Worm (Caenorhabditis elegans): ENCODE results near the gene tbcc-1.

Gene tbcc-1

ce11 chrIII:2768635-2769034, 19.6 kb upstream of the tbcc-1 start, which contains the start of gene swsn-3 (continued):
- TF ChIP-seq ceh-62 (tag; optimal IDR thresholded peaks at IDR 0.05), result no peak
- peak; percentile 65 for TF ChIP-seq nhr-77 (tag; optimal IDR thresholded peaks at IDR 0.05)
- TF ChIP-seq aha-1 (tag), result no peak
- TF ChIP-seq nhr-48 (tag; optimal IDR thresholded peaks at IDR 0.05), result peak; percentile 56
- peak; percentile 78 for TF ChIP-seq unc-130 (GFP tag; optimal IDR thresholded peaks at IDR 0.05)
- TF ChIP-seq mdt-29 (GFP tag; IDR thresholded peaks at IDR 0.05), result no peak

ce11 chrIII:2769078-2769477, 19.2 kb upstream of the tbcc-1 start:
- TF ChIP-seq dpl-1 (GFP tag; optimal IDR thresholded peaks at IDR 0.05), result peak; percentile 10
- peak; percentile 78 for TF ChIP-seq aha-1 (tag)
- no peak for TF ChIP-seq zip-2 (tag; optimal IDR thresholded peaks at IDR 0.05)
- no peak for TF ChIP-seq duxl-1 (tag; optimal IDR thresholded peaks at IDR 0.05; ENCODE audit: poor library complexity)
- TF ChIP-seq lin-15B (tag; optimal IDR thresholded peaks at IDR 0.05), result no peak

ce11 chrIII:2770752-2771151, 17.5 kb upstream of the tbcc-1 start:
- no peak for TF ChIP-seq attf-4 (tag; optimal IDR thresholded peaks at IDR 0.05)
- TF ChIP-seq egl-43 (GFP tag; IDR thresholded peaks at IDR 0.05), result 0 out of 2 replicates have a peak, but pooled peaks have one; percentile 7
- TF ChIP-seq unc-130 (GFP tag; optimal IDR thresholded peaks at IDR 0.05), result no peak
- TF ChIP-seq ctbp-1 (GFP tag; IDR thresholded peaks at IDR 0.05), result no peak
- TF ChIP-seq nhr-111 (GFP tag; optimal IDR thresholded peaks at IDR 0.05), result no peak
- peak; percentile 85 for TF ChIP-seq set-16 (GFP tag; IDR thresholded peaks at IDR 0.05)

- TF ChIP-seq lim-7 (GFP tag; IDR thresholded peaks at IDR 0.05) (no peak), set-16 (GFP tag; IDR thresholded peaks at IDR 0.05) (peak; percentile 87), unc-62 (GFP tag; optimal IDR thresholded peaks at IDR 0.05 in 1 of 2) (peak in 1 of 2 experiments; percentile 50), unc-62 (tag; optimal IDR thresholded peaks at IDR 0.05) (no peak), F37D6.2 (tag; optimal IDR thresholded peaks at IDR 0.05) (no peak)
Observed at ce11 chrIII:2778655-2779054, 9.6 kb upstream of the tbcc-1 start, which contains the start of gene laf-1. laf-1 (minus strand) TSS chrIII:2779053.

- TF ChIP-seq zip-2 (tag; optimal IDR thresholded peaks at IDR 0.05) (no peak), hlh-30 (tag; optimal IDR thresholded peaks at IDR 0.05; ENCODE audit: insufficient read depth) (peak; percentile 38), mdl-1 (tag; optimal IDR thresholded peaks at IDR 0.05) (peak; percentile 5 to 8)
Observed at ce11 chrIII:2780283-2780682, 8.0 kb upstream of the tbcc-1 start.

ce11 chrIII:2780793-2781192, 7.4 kb upstream of the tbcc-1 start, which contains the start of gene Y71H2AM.6:
Y71H2AM.6 (plus strand) TSS chrIII:2781056.
- TF ChIP-seq ceh-82 (tag; optimal IDR thresholded peaks at IDR 0.05), result no peak
- no peak for TF ChIP-seq nhr-6 (tag; optimal IDR thresholded peaks at IDR 0.05)
- TF ChIP-seq rbr-2 (tag; optimal IDR thresholded peaks at IDR 0.05), result peak; percentile 21
- no peak for TF ChIP-seq daf-16 (GFP tag; optimal IDR thresholded peaks at IDR 0.05)
- TF ChIP-seq daf-16 (tag; optimal IDR thresholded peaks at IDR 0.05), result peak; percentile 13
- no peak for TF ChIP-seq D1046.2 (GFP tag; IDR thresholded peaks at IDR 0.05)
- TF ChIP-seq mxl-2 (GFP tag; conservative IDR thresholded peaks at IDR 0.05), result no peak
- no peak for TF ChIP-seq sdz-12 (GFP tag; optimal IDR thresholded peaks at IDR 0.05)
- TF ChIP-seq snpc-4 (tag; optimal IDR thresholded peaks at IDR 0.05), result no peak
- TF ChIP-seq duxl-1 (tag; optimal IDR thresholded peaks at IDR 0.05; ENCODE audit: poor library complexity), result no peak
- TF ChIP-seq nhr-25 (tag; optimal IDR thresholded peaks at IDR 0.05; ENCODE audit: borderline replicate concordance, insufficient read depth), result no peak
- peak; percentile 73 for TF ChIP-seq lin-38 (GFP tag; IDR thresholded peaks at IDR 0.05)
- no peak for TF ChIP-seq pqm-1 (tag; optimal IDR thresholded peaks at IDR 0.05)
- TF ChIP-seq mes-2 (tag; optimal IDR thresholded peaks at IDR 0.05; ENCODE audit: poor library complexity, severe bottlenecking), result peak; percentile 66
- TF ChIP-seq F37D6.2 (tag; optimal IDR thresholded peaks at IDR 0.05), result no peak
- TF ChIP-seq nhr-102 (tag; optimal IDR thresholded peaks at IDR 0.05), result no peak
- TF ChIP-seq mxl-3 (GFP tag; optimal IDR thresholded peaks at IDR 0.05), result no peak
- peak; percentile 90 to 99 for TF ChIP-seq lsy-2 (tag; optimal IDR thresholded peaks at IDR 0.05)
- TF ChIP-seq lim-7 (GFP tag; IDR thresholded peaks at IDR 0.05), result no peak
- TF ChIP-seq dpl-1 (GFP tag; optimal IDR thresholded peaks at IDR 0.05), result peak; percentile 76
- TF ChIP-seq zip-11 (GFP tag; IDR thresholded peaks at IDR 0.05), result no peak
- TF ChIP-seq F26F4.8 (GFP tag; conservative IDR thresholded peaks at IDR 0.05), result no peak
- TF ChIP-seq ceh-20 (GFP tag; IDR thresholded peaks at IDR 0.05), result no peak
- TF ChIP-seq spr-3 (GFP tag; optimal IDR thresholded peaks at IDR 0.05), result no peak
- no peak for TF ChIP-seq ceh-62 (tag; optimal IDR thresholded peaks at IDR 0.05)
- TF ChIP-seq ZK337.2 (GFP tag; IDR thresholded peaks at IDR 0.05), result no peak

Data from whole organism, L4 larva.